Worm (Caenorhabditis elegans) whole organism, L2 larva: ENCODE results near the gene tat-3.

Experiments used
- Y55F3AM.14 ChIP-seq: fragments of 200-800 bp; sonication (Bioruptor generic); optimal IDR thresholded peaks from 2 replicates; lab custom pipeline; 2018; ENCODE audit warnings: mild to moderate bottlenecking, missing genetic modification characterization, missing compliant biosample characterization
- alr-1 ChIP-seq: fragments of 150-350 bp; optimal IDR thresholded peaks from 2 replicates; lab custom pipeline; 2014; ENCODE audit warnings: missing biosample characterization, missing genetic modification characterization
- aly-2 ChIP-seq: fragments of 150-350 bp; optimal IDR thresholded peaks from 2 replicates; lab custom pipeline; 2014; ENCODE audit warnings: missing biosample characterization, missing genetic modification characterization
- ama-1 ChIP-seq: fragments of 150-350 bp; optimal IDR thresholded peaks from 2 replicates; lab custom pipeline; 2018; ENCODE audit warnings: inconsistent platforms
- blmp-1 ChIP-seq: sonication (generic microtip); optimal IDR thresholded peaks from 2 replicates; lab custom pipeline; 2017; ENCODE audit warnings: missing genetic modification characterization, mild to moderate bottlenecking, missing compliant biosample characterization, antibody characterized with exemption, moderate library complexity; ENCODE audit not compliant: insufficient read depth
- ceh-82 ChIP-seq: fragments of 150-350 bp; optimal IDR thresholded peaks from 2 replicates; lab custom pipeline; 2014; ENCODE audit warnings: missing biosample characterization, missing genetic modification characterization
- crh-2 ChIP-seq: sonication (generic microtip); optimal IDR thresholded peaks from 2 replicates; lab custom pipeline; 2017; ENCODE audit warnings: missing biosample characterization, missing genetic modification characterization
- dmd-4 ChIP-seq: sonication (generic microtip); optimal IDR thresholded peaks from 2 replicates; lab custom pipeline; 2017; ENCODE audit warnings: missing biosample characterization, missing genetic modification characterization
- egl-27 ChIP-seq: sonication (generic microtip); optimal IDR thresholded peaks from 3 replicates; lab custom pipeline; 2017; ENCODE audit warnings: missing biosample characterization, missing genetic modification reagents, missing genetic modification characterization
- gmeb-1 ChIP-seq: fragments of 150-350 bp; optimal IDR thresholded peaks from 2 replicates; lab custom pipeline; 2014; ENCODE audit warnings: missing biosample characterization, missing genetic modification characterization
- lin-11 ChIP-seq: fragments of 150-350 bp; sonication (generic microtip); optimal IDR thresholded peaks from 2 replicates; lab custom pipeline; 2014; ENCODE audit warnings: missing biosample characterization, missing genetic modification characterization, inconsistent platforms, mixed read lengths
- lin-13 ChIP-seq: fragments of 150-350 bp; optimal IDR thresholded peaks from 2 replicates; lab custom pipeline; 2014; ENCODE audit warnings: missing biosample characterization, missing genetic modification reagents, missing genetic modification characterization
- lin-39 ChIP-seq: fragments of 150-350 bp; optimal IDR thresholded peaks from 2 replicates; lab custom pipeline; 2014; ENCODE audit warnings: missing biosample characterization, missing genetic modification reagents, missing genetic modification characterization
- lsy-2 ChIP-seq, 2 experiments: fragments of 150-350 bp in 1 of 2; sonication (generic microtip) in 1 of 2; optimal IDR thresholded peaks; 2 replicates each; lab custom pipeline; 2014 to 2017; ENCODE audit warnings: missing biosample characterization in 2 of 2, missing genetic modification characterization in 2 of 2
- mab-5 ChIP-seq: fragments of 150-350 bp; optimal IDR thresholded peaks from 2 replicates; lab custom pipeline; 2014; ENCODE audit warnings: missing biosample characterization, missing genetic modification characterization
- mbf-1 ChIP-seq: sonication (generic microtip); optimal IDR thresholded peaks from 2 replicates; lab custom pipeline; 2017; ENCODE audit warnings: missing biosample characterization, missing genetic modification characterization
- mdl-1 ChIP-seq, 2 experiments: fragments of 150-350 bp in 1 of 2; sonication (generic microtip) in 1 of 2; optimal IDR thresholded peaks; 2 replicates each; lab custom pipeline; 2017; ENCODE audit warnings: missing biosample characterization in 2 of 2, missing genetic modification characterization in 2 of 2
- nhr-10 ChIP-seq: sonication (generic microtip); optimal IDR thresholded peaks from 2 replicates; lab custom pipeline; 2017; ENCODE audit warnings: missing biosample characterization, missing genetic modification characterization
- nhr-11 ChIP-seq: fragments of 150-350 bp; optimal IDR thresholded peaks from 2 replicates; lab custom pipeline; 2014; ENCODE audit warnings: missing biosample characterization, missing genetic modification characterization
- nhr-12 ChIP-seq: fragments of 150-350 bp; optimal IDR thresholded peaks from 2 replicates; lab custom pipeline; 2014; ENCODE audit warnings: missing biosample characterization, missing genetic modification characterization
- nhr-21 ChIP-seq: fragments of 150-350 bp; optimal IDR thresholded peaks from 2 replicates; lab custom pipeline; 2014; ENCODE audit warnings: missing biosample characterization, missing genetic modification characterization
- nhr-237 ChIP-seq: fragments of 150-350 bp; optimal IDR thresholded peaks from 2 replicates; lab custom pipeline; 2014; ENCODE audit warnings: missing biosample characterization, missing genetic modification characterization
- nhr-25 ChIP-seq: fragments of 150-350 bp; sonication (generic microtip); optimal IDR thresholded peaks from 3 replicates; lab custom pipeline; 2014; ENCODE audit warnings: missing biosample characterization, missing genetic modification characterization
- nhr-6 ChIP-seq: fragments of 150-350 bp; optimal IDR thresholded peaks from 2 replicates; lab custom pipeline; 2014; ENCODE audit warnings: missing biosample characterization, missing genetic modification characterization
- nhr-77 ChIP-seq: fragments of 150-350 bp; optimal IDR thresholded peaks from 2 replicates; lab custom pipeline; 2014; ENCODE audit warnings: missing biosample characterization, missing genetic modification characterization
- peb-1 ChIP-seq: fragments of 150-350 bp; optimal IDR thresholded peaks from 2 replicates; lab custom pipeline; 2014; ENCODE audit warnings: missing biosample characterization, missing genetic modification characterization
- sem-4 ChIP-seq: fragments of 150-350 bp; optimal IDR thresholded peaks from 2 replicates; lab custom pipeline; 2014; ENCODE audit warnings: missing biosample characterization, missing genetic modification reagents, missing genetic modification characterization
- skn-1 ChIP-seq: sonication (generic microtip); optimal IDR thresholded peaks from 2 replicates; lab custom pipeline; 2017; ENCODE audit warnings: missing biosample characterization, missing genetic modification characterization
- sma-3 ChIP-seq: sonication (generic microtip); optimal IDR thresholded peaks from 2 replicates; lab custom pipeline; 2016; ENCODE audit warnings: missing genetic modification reagents, missing genetic modification characterization, missing compliant biosample characterization
- sma-9 ChIP-seq, 2 experiments: fragments of 150-350 bp in 1 of 2; sonication (generic microtip) in 1 of 2; optimal IDR thresholded peaks; 2 replicates each; lab custom pipeline; 2014 to 2016; ENCODE audit warnings: missing genetic modification characterization in 2 of 2, mild to moderate bottlenecking in 1 of 2, missing biosample characterization in 1 of 2, missing compliant biosample characterization in 1 of 2, missing genetic modification reagents in 1 of 2, moderate library complexity in 1 of 2
- snpc-4 ChIP-seq: fragments of 150-350 bp; optimal IDR thresholded peaks from 2 replicates; lab custom pipeline; 2014; ENCODE audit warnings: missing biosample characterization, missing genetic modification characterization
- unc-55 ChIP-seq: fragments of 150-350 bp; sonication (generic microtip); optimal IDR thresholded peaks from 3 replicates; lab custom pipeline; 2014; ENCODE audit warnings: missing biosample characterization, missing genetic modification reagents, missing genetic modification characterization
- zag-1 ChIP-seq: fragments of 150-350 bp; optimal IDR thresholded peaks from 2 replicates; lab custom pipeline; 2014; ENCODE audit warnings: missing biosample characterization, missing genetic modification characterization

Gene tat-3

ce11 chrIII:10739455-10739854, 8.9 kb upstream of the tat-3 start, which contains the start of gene smap-1:
Gene smap-1 (minus strand): TSS chrIII:10739792.
- TF ChIP-seq zag-1 (tag; lab: Kevin White, UChicago), result no peak
- TF ChIP-seq mbf-1 (tag; lab: Kevin White, UChicago), result no peak
- no peak for TF ChIP-seq skn-1
- TF ChIP-seq peb-1 (tag; lab: Kevin White, UChicago), result no peak
- no peak for TF ChIP-seq blmp-1 (tag; lab: Kevin White, UChicago)
- TF ChIP-seq gmeb-1 (tag; lab: Kevin White, UChicago), result no peak
- no peak for TF ChIP-seq snpc-4 (tag; lab: Kevin White, UChicago)
- no peak for TF ChIP-seq aly-2 (tag; lab: Kevin White, UChicago)
- TF ChIP-seq nhr-10, result no peak
- TF ChIP-seq nhr-25 (tag; lab: Kevin White, UChicago), result no peak
- TF ChIP-seq alr-1 (tag; lab: Kevin White, UChicago), result no peak
- TF ChIP-seq nhr-77 (tag; lab: Kevin White, UChicago), result no peak
- no peak for TF ChIP-seq nhr-237 (tag; lab: Kevin White, UChicago)
- TF ChIP-seq mab-5 (tag; lab: Kevin White, UChicago), result no peak
- TF ChIP-seq sma-3 (GFP tag; lab: Kevin White, UChicago), result no peak
- no peak for TF ChIP-seq lin-13 (GFP tag; lab: Kevin White, UChicago)
- TF ChIP-seq lin-11, result no peak
- TF ChIP-seq Y55F3AM.14 (GFP tag; lab: Kevin White, UChicago), result no peak

- TF ChIP-seq lin-11, result no peak
- TF ChIP-seq mdl-1 (tag; optimal IDR thresholded peaks at IDR 0.05; lab: Kevin White, UChicago), result no peak
- no peak for TF ChIP-seq ceh-82 (tag; lab: Kevin White, UChicago)
- no peak for TF ChIP-seq lin-39 (tag; lab: Kevin White, UChicago)
- TF ChIP-seq nhr-77 (tag; lab: Kevin White, UChicago), result no peak
- no peak for TF ChIP-seq lin-13 (GFP tag; lab: Kevin White, UChicago)
- TF ChIP-seq dmd-4 (tag; lab: Kevin White, UChicago), result no peak
- no peak for TF ChIP-seq nhr-6 (tag; lab: Kevin White, UChicago)
- TF ChIP-seq nhr-21 (tag; lab: Kevin White, UChicago), result no peak
- no peak for TF ChIP-seq skn-1
- TF ChIP-seq unc-55 (GFP tag; lab: Kevin White, UChicago), result no peak
- TF ChIP-seq lsy-2 (tag; optimal IDR thresholded peaks at IDR 0.05; lab: Kevin White, UChicago), result no peak
- TF ChIP-seq nhr-12 (tag; lab: Kevin White, UChicago), result no peak
- no peak for TF ChIP-seq ama-1 (lab: Kevin White, UChicago)
Measured at ce11 chrIII:10738081-10738480, 7.6 kb upstream of the tat-3 start.

- no peak for TF ChIP-seq lin-39 (tag; lab: Kevin White, UChicago)
- TF ChIP-seq alr-1 (tag; lab: Kevin White, UChicago), result no peak
- TF ChIP-seq nhr-12 (tag; lab: Kevin White, UChicago), result no peak
- TF ChIP-seq skn-1, result no peak
- TF ChIP-seq sma-3 (GFP tag; lab: Kevin White, UChicago), result peak; percentile 9
- TF ChIP-seq gmeb-1 (tag; lab: Kevin White, UChicago), result no peak
- peak; percentile 8 for TF ChIP-seq nhr-25 (tag; lab: Kevin White, UChicago)
- no peak for TF ChIP-seq crh-2 (tag; lab: Kevin White, UChicago)
Measured at ce11 chrIII:10736322-10736985, 5.9 kb upstream of the tat-3 start.

- TF ChIP-seq egl-27 (no peak), sma-9 (GFP tag; optimal IDR thresholded peaks at IDR 0.05; lab: Kevin White, UChicago) (peak; percentile 9), sma-9 (tag; optimal IDR thresholded peaks at IDR 0.05; lab: Kevin White, UChicago) (no peak)
Measured at ce11 chrIII:10734511-10735233, 4.2 kb upstream of the tat-3 start.

ce11 chrIII:10733300-10733699, 2.8 kb upstream of the tat-3 start:
- TF ChIP-seq nhr-10 (no peak), nhr-11 (tag; lab: Kevin White, UChicago) (no peak), skn-1 (no peak), mab-5 (tag; lab: Kevin White, UChicago) (no peak), nhr-237 (tag; lab: Kevin White, UChicago) (no peak), gmeb-1 (tag; lab: Kevin White, UChicago) (no peak), sem-4 (tag; lab: Kevin White, UChicago) (no peak), egl-27 (no peak), sma-9 (GFP tag; optimal IDR thresholded peaks at IDR 0.05; lab: Kevin White, UChicago) (no peak), sma-9 (tag; optimal IDR thresholded peaks at IDR 0.05; lab: Kevin White, UChicago) (no peak), sma-3 (GFP tag; lab: Kevin White, UChicago) (no peak), Y55F3AM.14 (GFP tag; lab: Kevin White, UChicago) (no peak)
